Fruit fly (Drosophila melanogaster): ENCODE data around the gene CG32191.

Gene CG32191

dm6 chr3L:17757156-17758083 is 51.5 kb downstream of the CG32191 start (continued):
- no peak for TF ChIP-seq schlank (tag; optimal IDR thresholded peaks at IDR 0.05)
- TF ChIP-seq YL-1 (GFP tag; optimal IDR thresholded peaks at IDR 0.05): peak; percentile 46
- peak; percentile 67 for TF ChIP-seq CG10462 (GFP tag; optimal IDR thresholded peaks at IDR 0.05)
- TF ChIP-seq hkb (optimal IDR thresholded peaks at IDR 0.05): no peak
- TF ChIP-seq hkb (GFP tag; IDR thresholded peaks at IDR 0.05): peak; percentile 80
- TF ChIP-seq CG18011 (GFP tag; optimal IDR thresholded peaks at IDR 0.05): no peak
- TF ChIP-seq CG2116 (GFP tag; optimal IDR thresholded peaks at IDR 0.05): peak; percentile 52
- TF ChIP-seq Sry-δ (GFP tag; optimal IDR thresholded peaks at IDR 0.05): no peak
- peak; percentile 45 for TF ChIP-seq CG8281 (tag; optimal IDR thresholded peaks at IDR 0.05)
- TF ChIP-seq br (optimal IDR thresholded peaks at IDR 0.05): no peak
- TF ChIP-seq CG31224 (GFP tag; IDR thresholded peaks at IDR 0.05): no peak
- peak; percentile 62 for TF ChIP-seq CG12104 (GFP tag; optimal IDR thresholded peaks at IDR 0.05)
- no peak for TF ChIP-seq z (GFP tag; IDR thresholded peaks at IDR 0.05)
- peak; percentile 61 for TF ChIP-seq PHDP (tag; optimal IDR thresholded peaks at IDR 0.05)
- TF ChIP-seq CG18262 (tag; optimal IDR thresholded peaks at IDR 0.05): peak; percentile 97
- peak in 1 of 2 experiments; percentile 72 for TF ChIP-seq Hr78 (GFP tag; optimal IDR thresholded peaks at IDR 0.05)
- TF ChIP-seq CG4424 (GFP tag; optimal IDR thresholded peaks at IDR 0.05): peak; percentile 90
- no peak for TF ChIP-seq Fer1 (GFP tag; optimal IDR thresholded peaks at IDR 0.05)
- peak; percentile 28; the same call in 1 of the 2 replicates for TF ChIP-seq CG4360 (GFP tag; IDR thresholded peaks at IDR 0.05)
- no peak for TF ChIP-seq D19B (GFP tag; optimal IDR thresholded peaks at IDR 0.05)
- TF ChIP-seq CG14667 (GFP tag; IDR thresholded peaks at IDR 0.05): peak; percentile 43; the same call in 1 of the 2 replicates
- no peak for TF ChIP-seq CG4730 (GFP tag; IDR thresholded peaks at IDR 0.05)
- peak; percentile 52 for TF ChIP-seq CTCF (GFP tag; optimal IDR thresholded peaks at IDR 0.05)
- peak; percentile 82 for TF ChIP-seq Oli (tag; optimal IDR thresholded peaks at IDR 0.05)
- peak; percentile 83 for TF ChIP-seq row (GFP tag; IDR thresholded peaks at IDR 0.05)
- peak; percentile 6 for TF ChIP-seq CHES-1-like (GFP tag; optimal IDR thresholded peaks at IDR 0.05)
- TF ChIP-seq HLH4C (GFP tag; IDR thresholded peaks at IDR 0.05; ENCODE audit: partially characterized antibody): no peak; the same call in 2 of the 3 replicates
- TF ChIP-seq sisA (GFP tag; IDR thresholded peaks at IDR 0.05): peak; percentile 71; the same call in 1 of the 2 replicates
- peak; percentile 85 for TF ChIP-seq Xrp1 (GFP tag; IDR thresholded peaks at IDR 0.05)
- TF ChIP-seq CG12769 (tag; optimal IDR thresholded peaks at IDR 0.05): no peak
- peak; percentile 46 for TF ChIP-seq gt (GFP tag; IDR thresholded peaks at IDR 0.05)
- TF ChIP-seq CG3163 (GFP tag; optimal IDR thresholded peaks at IDR 0.05): no peak
- peak; percentile 69 for TF ChIP-seq CG5245 (GFP tag; optimal IDR thresholded peaks at IDR 0.05)
- TF ChIP-seq CG15011 (GFP tag; optimal IDR thresholded peaks at IDR 0.05): peak; percentile 62
- TF ChIP-seq HLH54F (GFP tag; optimal IDR thresholded peaks at IDR 0.05): peak; percentile 22
- TF ChIP-seq onecut (GFP tag; IDR thresholded peaks at IDR 0.05): peak; percentile 70
- TF ChIP-seq CG13296 (GFP tag; optimal IDR thresholded peaks at IDR 0.05): peak; percentile 21
- TF ChIP-seq gcm2 (GFP tag; optimal IDR thresholded peaks at IDR 0.05): no peak
- TF ChIP-seq Doc3 (GFP tag; IDR thresholded peaks at IDR 0.05; ENCODE audit: partially characterized antibody): no peak
- peak; percentile 42 for TF ChIP-seq CG15269 (tag; optimal IDR thresholded peaks at IDR 0.05)
- TF ChIP-seq CG5953 (GFP tag; IDR thresholded peaks at IDR 0.05): no peak
- peak; percentile 72 for TF ChIP-seq zen (tag; optimal IDR thresholded peaks at IDR 0.05)
- TF ChIP-seq nerfin-2 (GFP tag; IDR thresholded peaks at IDR 0.05; ENCODE audit: partially characterized antibody): no peak
- TF ChIP-seq CG2120 (GFP tag; optimal IDR thresholded peaks at IDR 0.05): peak; percentile 30
- peak; percentile 56 for TF ChIP-seq E2f1 (GFP tag; IDR thresholded peaks at IDR 0.05)
- TF ChIP-seq Meics (GFP tag; optimal IDR thresholded peaks at IDR 0.05): peak; percentile 29
- TF ChIP-seq CG7372 (GFP tag; IDR thresholded peaks at IDR 0.05): 0 out of 2 replicates have a peak, but pooled peaks have one; percentile 19
- peak; percentile 62 for TF ChIP-seq wor (GFP tag; IDR thresholded peaks at IDR 0.05)
- peak; percentile 76 for TF ChIP-seq Max (GFP tag; optimal IDR thresholded peaks at IDR 0.05)
- TF ChIP-seq CG8089 (GFP tag; optimal IDR thresholded peaks at IDR 0.05): peak; percentile 65

Data from whole organism, embryonic.